Worm (Caenorhabditis elegans) whole organism, early embryonic: ENCODE results near the gene fbxc-24.

Source experiments
- ama-1 ChIP-seq: fragments of 150-350 bp; optimal IDR thresholded peaks from 2 replicates; lab custom pipeline; 2014
- ceh-13 ChIP-seq: fragments of 200-800 bp; sonication (Bioruptor generic); optimal IDR thresholded peaks from 2 replicates; lab custom pipeline; 2018; ENCODE audit warnings: mild to moderate bottlenecking, missing genetic modification characterization, missing compliant biosample characterization
- ceh-36 ChIP-seq: sonication (generic microtip); optimal IDR thresholded peaks from 2 replicates; lab custom pipeline; 2016; ENCODE audit warnings: missing genetic modification characterization, inconsistent platforms, missing compliant biosample characterization
- ets-7 ChIP-seq: sonication (generic microtip); optimal IDR thresholded peaks from 2 replicates; lab custom pipeline; 2016; ENCODE audit warnings: missing genotype, missing genetic modification characterization, missing compliant biosample characterization
- hmbx-1 ChIP-seq: sonication (generic microtip); optimal IDR thresholded peaks from 2 replicates; lab custom pipeline; 2016; ENCODE audit warnings: mild to moderate bottlenecking, missing genetic modification characterization, missing compliant biosample characterization
- tbx-11 ChIP-seq: fragments of 200-800 bp; sonication (Bioruptor generic); IDR thresholded peaks from 2 replicates; pipeline ENCODE4 v1.3.6; 2022; ENCODE audit warnings: missing genetic modification characterization, missing compliant biosample characterization
- tra-4 ChIP-seq: sonication (generic microtip); optimal IDR thresholded peaks from 2 replicates; lab custom pipeline; 2017; ENCODE audit warnings: missing genetic modification characterization, missing compliant biosample characterization

ce11 chrII:923521-923920 is 14.1 kb upstream of the fbxc-24 start, which contains the start of gene fbxc-28:
- no peak for TF ChIP-seq tbx-11 (GFP tag; lab: Robert Waterston, UW)
- TF ChIP-seq ets-7: no peak
- no peak for TF ChIP-seq ceh-36 (tag; lab: Kevin White, UChicago)
- TF ChIP-seq ama-1 (lab: Kevin White, UChicago): no peak
- no peak for TF ChIP-seq tra-4
- TF ChIP-seq ceh-13 (GFP tag; lab: Kevin White, UChicago): no peak
- TF ChIP-seq hmbx-1 (tag; lab: Kevin White, UChicago): no peak
